Worm (Caenorhabditis elegans): ENCODE results near the gene catp-2.

DNA sequence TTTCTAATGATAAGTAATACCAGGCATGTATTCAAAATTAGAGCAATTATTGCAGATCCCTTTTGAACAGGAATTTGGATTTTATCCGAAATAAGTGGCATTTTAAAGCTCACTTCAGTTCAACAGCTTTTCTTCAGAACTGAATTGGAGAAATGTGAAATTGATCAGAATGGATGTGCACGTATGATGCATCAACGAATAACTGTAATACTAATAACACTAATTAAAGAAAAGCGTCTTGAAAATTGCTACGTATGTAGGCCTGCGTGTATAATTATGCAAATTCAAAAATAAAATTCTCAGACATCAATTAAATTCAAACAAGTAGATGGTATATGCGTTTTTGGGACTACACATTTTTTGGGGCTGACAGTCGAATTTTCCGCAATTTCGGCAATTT lies 4.7 kb upstream of the catp-2 start, which contains the start of gene str-205:
- no peak for TF ChIP-seq ama-1 (optimal IDR thresholded peaks at IDR 0.05)
- no peak for TF ChIP-seq flt-1 (GFP tag; IDR thresholded peaks at IDR 0.05)
- no peak for TF ChIP-seq scrt-1 (GFP tag; IDR thresholded peaks at IDR 0.05)
- no peak for TF ChIP-seq ceh-36 (tag; optimal IDR thresholded peaks at IDR 0.05)
- TF ChIP-seq F13C5.2 (tag; optimal IDR thresholded peaks at IDR 0.05), result no peak
- no peak for TF ChIP-seq hmg-4 (GFP tag; optimal IDR thresholded peaks at IDR 0.05)
- no peak for TF ChIP-seq tra-4 (tag; optimal IDR thresholded peaks at IDR 0.05)
- no peak for TF ChIP-seq aly-1 (tag; optimal IDR thresholded peaks at IDR 0.05)
- TF ChIP-seq ceh-13 (GFP tag; optimal IDR thresholded peaks at IDR 0.05), result no peak
- TF ChIP-seq hnd-1 (tag; optimal IDR thresholded peaks at IDR 0.05), result no peak

Measured in whole organism, early embryonic.